Fruit fly (Drosophila melanogaster) whole organism, prepupa: Measurements from ENCODE around the gene CG15260.

Experiments
- Blimp-1 ChIP-seq: fragments of 200-800 bp; sonication (Bioruptor generic); optimal IDR thresholded peaks from 3 replicates; lab custom pipeline; 2017; ENCODE audit warnings: missing biosample characterization, missing genetic modification characterization, mild to moderate bottlenecking, moderate library complexity, missing genetic modification reagents
- CG10669 ChIP-seq: fragments of 200-800 bp; sonication (Bioruptor generic); optimal IDR thresholded peaks from 3 replicates; lab custom pipeline; 2018; ENCODE audit warnings: missing biosample characterization, mild to moderate bottlenecking, missing genetic modification characterization, moderate library complexity
- CG16779 ChIP-seq: fragments of 200-800 bp; sonication (Bioruptor generic); optimal IDR thresholded peaks from 3 replicates; lab custom pipeline; 2017; ENCODE audit warnings: missing biosample characterization, mild to moderate bottlenecking, missing genetic modification characterization
- CG34406 ChIP-seq: fragments of 200-800 bp; sonication (Bioruptor generic); optimal IDR thresholded peaks from 3 replicates; lab custom pipeline; 2016; ENCODE audit warnings: missing biosample characterization, missing genetic modification characterization
- Eip78C ChIP-seq: fragments of 200-800 bp; sonication (Bioruptor generic); peaks from one replicate; lab custom pipeline; 2016; ENCODE audit warnings: missing biosample characterization, missing genetic modification characterization
- OdsH ChIP-seq: fragments of 200-800 bp; sonication (Bioruptor generic); optimal IDR thresholded peaks from 3 replicates; lab custom pipeline; 2016; ENCODE audit warnings: missing biosample characterization, missing genetic modification characterization
- eg ChIP-seq: fragments of 200-800 bp; sonication (Bioruptor generic); IDR thresholded peaks from 3 replicates; pipeline ENCODE4 v1.3.6; 2022; ENCODE audit warnings: missing biosample characterization, missing genetic modification characterization
- esn ChIP-seq: fragments of 200-800 bp; sonication (Bioruptor generic); optimal IDR thresholded peaks from 2 replicates; lab custom pipeline; 2016; ENCODE audit warnings: missing biosample characterization, mild to moderate bottlenecking, missing genetic modification characterization, moderate library complexity
- lz ChIP-seq: fragments of 200-800 bp; sonication (Bioruptor generic); optimal IDR thresholded peaks from 3 replicates; lab custom pipeline; 2016; ENCODE audit warnings: missing biosample characterization, missing genetic modification characterization
- salr ChIP-seq, 2 experiments: fragments of 200-800 bp; sonication (Bioruptor generic); optimal IDR thresholded peaks; 3 replicates each; lab custom pipeline; 2016 to 2018; ENCODE audit warnings: missing biosample characterization in 2 of 2, missing genetic modification characterization in 2 of 2, mild to moderate bottlenecking in 1 of 2
- vri ChIP-seq: fragments of 200-800 bp; sonication (Bioruptor generic); optimal IDR thresholded peaks from 3 replicates; lab custom pipeline; 2016; ENCODE audit warnings: missing biosample characterization, mild to moderate bottlenecking, missing genetic modification characterization

DNA sequence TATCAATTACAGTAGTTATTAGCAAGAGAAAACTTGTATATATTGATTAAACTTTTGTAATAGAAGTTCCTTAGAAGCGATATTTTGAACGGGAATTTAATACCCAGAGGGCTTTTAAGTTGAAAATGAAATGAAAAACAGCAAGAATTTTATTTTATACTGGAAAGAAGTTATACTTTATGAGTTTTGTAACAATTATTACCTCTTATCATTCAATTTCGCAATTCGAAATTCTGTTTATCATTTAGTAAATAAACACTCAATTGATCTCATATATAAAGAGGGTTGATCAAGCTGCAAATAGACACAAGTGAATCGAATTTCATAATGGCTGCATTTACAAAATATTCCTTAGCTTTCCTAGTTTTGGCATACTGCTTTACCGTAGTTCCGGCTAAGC lies 7.3 kb downstream of the CG15260 start, which contains the start of gene CG15263:
- TF ChIP-seq lz (no peak), Eip78C (GFP tag; lab: Kevin White, UChicago) (no peak), CG10669 (GFP tag; lab: Kevin White, UChicago) (no peak), OdsH (GFP tag; lab: Kevin White, UChicago) (no peak), Blimp-1 (GFP tag; lab: Kevin White, UChicago) (no peak), CG34406 (GFP tag; lab: Kevin White, UChicago) (no peak), esn (GFP tag; lab: Kevin White, UChicago) (no peak), eg (no peak), salr (GFP tag; optimal IDR thresholded peaks at IDR 0.05; lab: Kevin White, UChicago) (no peak), vri (GFP tag; lab: Kevin White, UChicago) (no peak), CG16779 (no peak)
